Worm (Caenorhabditis elegans) whole organism, mixed stage, embryonic: ENCODE results near the gene lips-3.

ENCODE experiments used
- bed-3 ChIP-seq: fragments of 200-800 bp; sonication (Bioruptor generic); optimal IDR thresholded peaks from 3 replicates; lab custom pipeline; 2018; ENCODE audit warnings: mild to moderate bottlenecking, missing genetic modification characterization, moderate library complexity, missing compliant biosample characterization
- blmp-1 ChIP-seq: fragments of 150-350 bp; optimal IDR thresholded peaks from 2 replicates; lab custom pipeline; 2014; ENCODE audit warnings: missing biosample characterization, missing genetic modification characterization
- ceh-43 ChIP-seq: fragments of 200-800 bp; sonication (Bioruptor generic); optimal IDR thresholded peaks from 2 replicates; lab custom pipeline; 2018; ENCODE audit warnings: mild to moderate bottlenecking, missing genetic modification characterization, moderate library complexity, missing compliant biosample characterization
- ceh-83 ChIP-seq: fragments of 200-800 bp; sonication (Bioruptor generic); optimal IDR thresholded peaks from 2 replicates; lab custom pipeline; 2018; ENCODE audit warnings: mild to moderate bottlenecking, missing genetic modification characterization, missing compliant biosample characterization
- cnd-1 ChIP-seq: fragments of 200-800 bp; sonication (Bioruptor generic); optimal IDR thresholded peaks from 2 replicates; lab custom pipeline; 2018; ENCODE audit warnings: mild to moderate bottlenecking, missing genetic modification characterization, missing compliant biosample characterization
- elt-3 ChIP-seq: fragments of 150-350 bp; optimal IDR thresholded peaks from 2 replicates; lab custom pipeline; 2014; ENCODE audit warnings: missing biosample characterization, missing genetic modification characterization
- flh-1 ChIP-seq: fragments of 200-800 bp; sonication (Bioruptor generic); optimal IDR thresholded peaks from 2 replicates; lab custom pipeline; 2018; ENCODE audit warnings: mild to moderate bottlenecking, missing genetic modification characterization, moderate library complexity, missing compliant biosample characterization
- hlh-1 ChIP-seq: fragments of 150-350 bp; optimal IDR thresholded peaks from 2 replicates; lab custom pipeline; 2014; ENCODE audit warnings: missing biosample characterization, missing genetic modification reagents, missing genetic modification characterization
- lsy-2 ChIP-seq: fragments of 150-350 bp; optimal IDR thresholded peaks from 2 replicates; lab custom pipeline; 2014; ENCODE audit warnings: missing biosample characterization, missing genetic modification characterization
- mab-5 ChIP-seq: fragments of 150-350 bp; optimal IDR thresholded peaks from 2 replicates; lab custom pipeline; 2014; ENCODE audit warnings: missing biosample characterization, missing genetic modification characterization
- mls-2 ChIP-seq: sonication (generic microtip); optimal IDR thresholded peaks from 2 replicates; lab custom pipeline; 2016; ENCODE audit warnings: mild to moderate bottlenecking, missing genetic modification characterization, moderate library complexity, missing compliant biosample characterization
- nhr-2 ChIP-seq: fragments of 150-350 bp; optimal IDR thresholded peaks from 2 replicates; lab custom pipeline; 2014; ENCODE audit warnings: missing biosample characterization, missing genetic modification characterization
- nhr-28 ChIP-seq: fragments of 150-350 bp; optimal IDR thresholded peaks from 2 replicates; lab custom pipeline; 2014; ENCODE audit warnings: missing biosample characterization, missing genetic modification characterization
- nhr-76 ChIP-seq: sonication (generic microtip); optimal IDR thresholded peaks from 2 replicates; lab custom pipeline; 2017; ENCODE audit warnings: missing biosample characterization, missing genetic modification characterization
- pha-4 ChIP-seq: fragments of 150-350 bp; optimal IDR thresholded peaks from 2 replicates; lab custom pipeline; 2018; ENCODE audit warnings: missing biosample characterization, missing genetic modification reagents, missing genetic modification characterization
- snpc-4 ChIP-seq: fragments of 150-350 bp; optimal IDR thresholded peaks from 2 replicates; lab custom pipeline; 2014; ENCODE audit warnings: missing biosample characterization, missing genetic modification characterization
- sptf-1 ChIP-seq: sonication (generic microtip); optimal IDR thresholded peaks from 2 replicates; lab custom pipeline; 2017; ENCODE audit warnings: mild to moderate bottlenecking, missing genetic modification characterization, moderate library complexity, missing compliant biosample characterization
- unc-120 ChIP-seq: sonication (generic microtip); optimal IDR thresholded peaks from 2 replicates; lab custom pipeline; 2017; ENCODE audit warnings: missing genetic modification characterization, missing compliant biosample characterization; ENCODE audit not compliant: poor library complexity, severe bottlenecking
- unc-62 ChIP-seq: fragments of 150-350 bp; optimal IDR thresholded peaks from 2 replicates; lab custom pipeline; 2014; ENCODE audit warnings: missing biosample characterization, missing genetic modification reagents, missing genetic modification characterization
- ztf-11 ChIP-seq: fragments of 150-350 bp; optimal IDR thresholded peaks from 2 replicates; lab custom pipeline; 2014; ENCODE audit warnings: missing biosample characterization, missing genetic modification characterization

The lips-3 gene

ce11 chrIII:4668073-4668472 lies 51.7 kb downstream of the lips-3 start:
- TF ChIP-seq snpc-4 (no peak), pha-4 (no peak), elt-3 (tag; lab: Kevin White, UChicago) (no peak), nhr-28 (tag; lab: Kevin White, UChicago) (no peak), nhr-76 (no peak), ceh-43 (GFP tag; lab: Kevin White, UChicago) (no peak), flh-1 (GFP tag; lab: Kevin White, UChicago) (no peak), unc-62 (GFP tag; lab: Kevin White, UChicago) (no peak), cnd-1 (tag; lab: Kevin White, UChicago) (no peak), unc-120 (tag; lab: Kevin White, UChicago) (no peak), hlh-1 (tag; lab: Kevin White, UChicago) (no peak), lsy-2 (tag; lab: Kevin White, UChicago) (no peak), mab-5 (tag; lab: Kevin White, UChicago) (no peak), mls-2 (tag; lab: Kevin White, UChicago) (no peak), bed-3 (GFP tag; lab: Kevin White, UChicago) (no peak), sptf-1 (tag; lab: Kevin White, UChicago) (no peak), ztf-11 (tag; lab: Kevin White, UChicago) (no peak), blmp-1 (tag; lab: Kevin White, UChicago) (no peak), nhr-2 (no peak), ceh-83 (GFP tag; lab: Kevin White, UChicago) (no peak)
